Worm (Caenorhabditis elegans) whole organism, young adult: Measurements from ENCODE around the gene act-5.

ENCODE experiments used
- B0035.1 ChIP-seq: sonication (generic microtip); optimal IDR thresholded peaks from 2 replicates; lab custom pipeline; 2016; ENCODE audit warnings: missing genetic modification characterization, mild to moderate bottlenecking, missing compliant biosample characterization, missing genotype, missing genetic modification reagents
- D2030.7 ChIP-seq: fragments of 200-800 bp; sonication (Bioruptor generic); IDR thresholded peaks from 2 replicates; pipeline ENCODE4 v1.3.6; 2022; ENCODE audit warnings: missing genetic modification reagents, missing genetic modification characterization, missing compliant biosample characterization
- F23B12.7 ChIP-seq: sonication (generic microtip); optimal IDR thresholded peaks from 2 replicates; lab custom pipeline; 2017; ENCODE audit warnings: missing genetic modification characterization, mild to moderate bottlenecking, missing compliant biosample characterization, antibody characterized with exemption, moderate library complexity; ENCODE audit not compliant: insufficient read depth
- F52B5.7 ChIP-seq: sonication (generic microtip); optimal IDR thresholded peaks from 2 replicates; lab custom pipeline; 2016; ENCODE audit warnings: mild to moderate bottlenecking, missing genetic modification characterization, missing compliant biosample characterization
- K12H6.12 ChIP-seq: fragments of 200-800 bp; sonication (Bioruptor generic); optimal IDR thresholded peaks from 2 replicates; lab custom pipeline; 2018; ENCODE audit warnings: mild to moderate bottlenecking, missing genetic modification characterization, missing compliant biosample characterization
- T07F8.4 ChIP-seq: sonication (generic microtip); optimal IDR thresholded peaks from 2 replicates; lab custom pipeline; 2016; ENCODE audit warnings: mild to moderate bottlenecking, missing genetic modification characterization, moderate library complexity, missing compliant biosample characterization
- Y95B8A.8 ChIP-seq: fragments of 200-800 bp; sonication (Bioruptor generic); IDR thresholded peaks from 2 replicates; pipeline ENCODE4 v1.3.6; 2022; ENCODE audit warnings: missing genetic modification reagents, missing genetic modification characterization, missing compliant biosample characterization
- ZK185.1 ChIP-seq: sonication (generic microtip); optimal IDR thresholded peaks from 2 replicates; lab custom pipeline; 2016; ENCODE audit warnings: mild to moderate bottlenecking, missing genetic modification characterization, missing compliant biosample characterization; ENCODE audit not compliant: poor library complexity, severe bottlenecking
- akir-1 ChIP-seq: fragments of 200-800 bp; sonication (Bioruptor generic); optimal IDR thresholded peaks from 2 replicates; lab custom pipeline; 2018; ENCODE audit warnings: mild to moderate bottlenecking, missing genetic modification characterization, moderate library complexity, missing compliant biosample characterization
- ama-1 ChIP-seq, 3 experiments: fragments of 150-350 bp in 1 of 3; sonication (generic microtip) in 2 of 3; optimal IDR thresholded peaks; 2 replicates each; lab custom pipeline; 2014 to 2018; ENCODE audit warnings: missing biosample characterization in 2 of 3, missing genetic modification characterization in 2 of 3, missing genetic modification reagents in 2 of 3
- attf-3 ChIP-seq: fragments of 200-800 bp; sonication (Bioruptor generic); conservative IDR thresholded peaks from 2 replicates; pipeline ENCODE4 v1.3.6; 2022; ENCODE audit warnings: missing genetic modification reagents, missing genetic modification characterization, missing compliant biosample characterization
- bed-1 ChIP-seq: fragments of 200-800 bp; sonication (Bioruptor generic); IDR thresholded peaks from 2 replicates; pipeline ENCODE4 v1.3.6; 2022; ENCODE audit warnings: missing genetic modification reagents, missing genetic modification characterization, missing compliant biosample characterization
- bed-2 ChIP-seq: fragments of 200-800 bp; sonication (Bioruptor generic); IDR thresholded peaks from 2 replicates; pipeline ENCODE4 v1.3.6; 2022; ENCODE audit warnings: missing genetic modification reagents, missing genetic modification characterization, missing compliant biosample characterization
- cebp-2 ChIP-seq: fragments of 200-800 bp; sonication (Bioruptor generic); IDR thresholded peaks from 2 replicates; pipeline ENCODE4 v1.3.6; 2022; ENCODE audit warnings: missing genetic modification characterization, missing compliant biosample characterization
- ceh-100 ChIP-seq: fragments of 200-800 bp; sonication (Bioruptor generic); IDR thresholded peaks from 2 replicates; pipeline ENCODE4 v1.3.6; 2022; ENCODE audit warnings: missing genetic modification reagents, missing genetic modification characterization, missing compliant biosample characterization
- ceh-27 ChIP-seq: fragments of 200-800 bp; sonication (Bioruptor generic); optimal IDR thresholded peaks from 2 replicates; lab custom pipeline; 2018; ENCODE audit warnings: mild to moderate bottlenecking, missing genetic modification characterization, moderate library complexity, missing compliant biosample characterization
- ceh-79 ChIP-seq: sonication (generic microtip); optimal IDR thresholded peaks from 2 replicates; lab custom pipeline; 2017; ENCODE audit warnings: mild to moderate bottlenecking, missing genetic modification characterization, missing compliant biosample characterization
- chd-7 ChIP-seq: sonication (generic microtip); optimal IDR thresholded peaks from 2 replicates; lab custom pipeline; 2016; ENCODE audit warnings: mild to moderate bottlenecking, missing genetic modification characterization, moderate library complexity, missing compliant biosample characterization
- dox-1 ChIP-seq: fragments of 200-800 bp; sonication (Bioruptor generic); IDR thresholded peaks from 2 replicates; pipeline ENCODE4 v1.3.6; 2022; ENCODE audit warnings: missing genetic modification reagents, missing genetic modification characterization, missing compliant biosample characterization
- dpl-1 ChIP-seq: fragments of 150-350 bp; optimal IDR thresholded peaks from 2 replicates; lab custom pipeline; 2014; ENCODE audit warnings: missing biosample characterization, missing genetic modification reagents, missing genetic modification characterization
- gei-17 ChIP-seq: fragments of 200-800 bp; sonication (Bioruptor generic); optimal IDR thresholded peaks from 2 replicates; lab custom pipeline; 2018; ENCODE audit warnings: mild to moderate bottlenecking, missing genetic modification characterization, missing compliant biosample characterization
- him-1 ChIP-seq: sonication (generic microtip); optimal IDR thresholded peaks from 2 replicates; lab custom pipeline; 2016; ENCODE audit warnings: missing genotype, missing genetic modification reagents, missing genetic modification characterization, missing compliant biosample characterization
- hlh-12 ChIP-seq: sonication (generic microtip); optimal IDR thresholded peaks from 2 replicates; lab custom pipeline; 2016; ENCODE audit warnings: missing genetic modification characterization, missing compliant biosample characterization
- hlh-26 ChIP-seq: fragments of 200-800 bp; sonication (Bioruptor generic); conservative IDR thresholded peaks from 2 replicates; pipeline ENCODE4 v1.3.6; 2022; ENCODE audit warnings: missing genetic modification reagents, missing genetic modification characterization, missing compliant biosample characterization
- hmg-20 ChIP-seq: fragments of 200-800 bp; sonication (Bioruptor generic); IDR thresholded peaks from 2 replicates; pipeline ENCODE4 v1.3.6; 2022; ENCODE audit warnings: missing genetic modification reagents, missing genetic modification characterization, missing compliant biosample characterization
- hsf-1 ChIP-seq: fragments of 200-800 bp; sonication (Bioruptor generic); IDR thresholded peaks from 2 replicates; pipeline ENCODE4 v1.3.6; 2022; ENCODE audit warnings: missing genetic modification reagents, missing genetic modification characterization, missing compliant biosample characterization
- lag-1 ChIP-seq: fragments of 200-800 bp; sonication (Bioruptor generic); IDR thresholded peaks from 2 replicates; pipeline ENCODE4 v1.3.6; 2022; ENCODE audit warnings: missing genetic modification reagents, missing genetic modification characterization, missing compliant biosample characterization
- lin-26 ChIP-seq: fragments of 200-800 bp; sonication (Bioruptor generic); IDR thresholded peaks from 2 replicates; pipeline ENCODE4 v1.3.6; 2022; ENCODE audit warnings: missing genetic modification reagents, missing genetic modification characterization, missing compliant biosample characterization
- madf-6 ChIP-seq: fragments of 200-800 bp; sonication (Bioruptor generic); IDR thresholded peaks from 2 replicates; pipeline ENCODE4 v1.3.6; 2022; ENCODE audit warnings: missing genetic modification reagents, missing genetic modification characterization, missing compliant biosample characterization
- mcd-1 ChIP-seq: fragments of 200-800 bp; sonication (Bioruptor generic); IDR thresholded peaks from 2 replicates; pipeline ENCODE4 v1.3.6; 2022; ENCODE audit warnings: missing genetic modification reagents, missing genetic modification characterization, missing compliant biosample characterization
- mxl-1 ChIP-seq: sonication (generic microtip); optimal IDR thresholded peaks from 2 replicates; lab custom pipeline; 2016; ENCODE audit warnings: missing genetic modification characterization, missing compliant biosample characterization
- nfyb-1 ChIP-seq: fragments of 200-800 bp; sonication (Bioruptor generic); IDR thresholded peaks from 2 replicates; pipeline ENCODE4 v1.3.6; 2022; ENCODE audit warnings: missing genetic modification reagents, missing genetic modification characterization, missing compliant biosample characterization
- nhr-120 ChIP-seq: fragments of 200-800 bp; sonication (Bioruptor generic); IDR thresholded peaks from 2 replicates; pipeline ENCODE4 v1.3.6; 2022; ENCODE audit warnings: missing genetic modification characterization, missing compliant biosample characterization
- nhr-27 ChIP-seq: fragments of 200-800 bp; sonication (Bioruptor generic); optimal IDR thresholded peaks from 2 replicates; lab custom pipeline; 2018; ENCODE audit warnings: mild to moderate bottlenecking, missing genetic modification characterization, moderate library complexity, missing compliant biosample characterization
- rec-8 ChIP-seq, 2 experiments: sonication (generic microtip); optimal IDR thresholded peaks; 2 replicates each; lab custom pipeline; 2016; ENCODE audit warnings: mild to moderate bottlenecking in 2 of 2, missing genetic modification characterization in 2 of 2, missing genetic modification reagents in 2 of 2, missing genotype in 2 of 2, missing biosample characterization in 1 of 2, missing compliant biosample characterization in 1 of 2, moderate library complexity in 1 of 2
- repo-1 ChIP-seq: sonication (generic microtip); optimal IDR thresholded peaks from 2 replicates; lab custom pipeline; 2017; ENCODE audit warnings: mild to moderate bottlenecking, missing genetic modification characterization, missing compliant biosample characterization
- sdz-38 ChIP-seq: sonication (generic microtip); optimal IDR thresholded peaks from 2 replicates; lab custom pipeline; 2016; ENCODE audit warnings: missing genotype, missing genetic modification characterization, missing compliant biosample characterization
- snpc-1.1 ChIP-seq: sonication (generic microtip); optimal IDR thresholded peaks from 2 replicates; lab custom pipeline; 2017; ENCODE audit warnings: missing genetic modification characterization, mild to moderate bottlenecking, missing compliant biosample characterization, antibody characterized with exemption, moderate library complexity, missing genotype, missing genetic modification reagents; ENCODE audit not compliant: insufficient read depth
- somi-1 ChIP-seq: fragments of 200-800 bp; sonication (Bioruptor generic); optimal IDR thresholded peaks from 2 replicates; lab custom pipeline; 2018; ENCODE audit warnings: mild to moderate bottlenecking, missing genetic modification characterization, missing compliant biosample characterization
- sptf-2 ChIP-seq: fragments of 200-800 bp; sonication (Bioruptor generic); optimal IDR thresholded peaks from 2 replicates; lab custom pipeline; 2018; ENCODE audit warnings: mild to moderate bottlenecking, missing genetic modification characterization, missing compliant biosample characterization
- unc-130 ChIP-seq: sonication (generic microtip); optimal IDR thresholded peaks from 2 replicates; lab custom pipeline; 2016; ENCODE audit warnings: missing genetic modification reagents, missing genetic modification characterization, missing compliant biosample characterization
- xnd-1 ChIP-seq: sonication (generic microtip); optimal IDR thresholded peaks from 2 replicates; lab custom pipeline; 2016; ENCODE audit warnings: missing genotype, missing genetic modification reagents, missing genetic modification characterization, missing compliant biosample characterization
- ztf-22 ChIP-seq: fragments of 200-800 bp; sonication (Bioruptor generic); optimal IDR thresholded peaks from 2 replicates; lab custom pipeline; 2018; ENCODE audit warnings: mild to moderate bottlenecking, missing genetic modification characterization, moderate library complexity, missing compliant biosample characterization
- ztf-25 ChIP-seq: fragments of 200-800 bp; sonication (Bioruptor generic); IDR thresholded peaks from 2 replicates; pipeline ENCODE4 v1.3.6; 2022; ENCODE audit warnings: missing genetic modification reagents, missing genetic modification characterization, missing compliant biosample characterization
- ztf-26 ChIP-seq: sonication (generic microtip); optimal IDR thresholded peaks from 2 replicates; lab custom pipeline; 2017; ENCODE audit warnings: missing genetic modification characterization, missing compliant biosample characterization
- ztf-28 ChIP-seq: fragments of 200-800 bp; sonication (Bioruptor generic); IDR thresholded peaks from 2 replicates; pipeline ENCODE4 v1.3.6; 2022; ENCODE audit warnings: missing genetic modification reagents, missing genetic modification characterization, missing compliant biosample characterization
- ztf-3 ChIP-seq: fragments of 200-800 bp; sonication (Bioruptor generic); optimal IDR thresholded peaks from 2 replicates; lab custom pipeline; 2018; ENCODE audit warnings: mild to moderate bottlenecking, missing genetic modification characterization, missing compliant biosample characterization

act-5 gene

ce11 chrIII:13623014-13623413, 17.1 kb upstream of the act-5 start, which contains the start of gene mlc-5:
TSS of gene mlc-5 (plus strand) at chrIII:13623314.
- no peak for TF ChIP-seq hlh-26 (GFP tag; lab: Robert Waterston, UW)
- TF ChIP-seq bed-1 (GFP tag; lab: Robert Waterston, UW) = no peak
- TF ChIP-seq Y95B8A.8 (GFP tag; lab: Robert Waterston, UW) = no peak

- no peak for TF ChIP-seq lin-26 (GFP tag; lab: Robert Waterston, UW)
- peak; percentile 83 for TF ChIP-seq madf-6 (GFP tag; lab: Robert Waterston, UW)
- peak; percentile 47; the same call in 1 of the 2 replicates for TF ChIP-seq dox-1 (GFP tag; lab: Robert Waterston, UW)
- no peak for TF ChIP-seq B0035.1 (tag; lab: Kevin White, UChicago)
- TF ChIP-seq chd-7 = no peak
- TF ChIP-seq ztf-28 (GFP tag; lab: Robert Waterston, UW) = no peak
- peak; percentile 64 for TF ChIP-seq dpl-1 (GFP tag; lab: Kevin White, UChicago)
- 0 out of 2 replicates have a peak, but pooled peaks have one; percentile 26 for TF ChIP-seq mcd-1 (GFP tag; lab: Robert Waterston, UW)
- TF ChIP-seq repo-1 = no peak
- no peak for TF ChIP-seq bed-2
- no peak for TF ChIP-seq akir-1 (GFP tag; lab: Kevin White, UChicago)
- no peak for TF ChIP-seq sptf-2 (GFP tag; lab: Kevin White, UChicago)
- TF ChIP-seq attf-3 = no peak
- TF ChIP-seq nhr-27 = no peak
- TF ChIP-seq xnd-1 (tag; lab: Kevin White, UChicago) = peak; percentile 39
- no peak for TF ChIP-seq ceh-100 (GFP tag; lab: Robert Waterston, UW)
- TF ChIP-seq sdz-38 (tag; lab: Kevin White, UChicago) = no peak
- no peak for TF ChIP-seq lag-1
- TF ChIP-seq somi-1 (GFP tag; lab: Kevin White, UChicago) = no peak
- no peak for TF ChIP-seq K12H6.12
- TF ChIP-seq cebp-2 (GFP tag; lab: Robert Waterston, UW) = no peak
- TF ChIP-seq ama-1 (optimal IDR thresholded peaks at IDR 0.05; lab: Kevin White, UChicago) = no peak
- TF ChIP-seq ama-1 (GFP tag; optimal IDR thresholded peaks at IDR 0.05; lab: Kevin White, UChicago) = no peak
- TF ChIP-seq ZK185.1 (tag; lab: Kevin White, UChicago) = no peak
- peak; percentile 10 for TF ChIP-seq unc-130 (GFP tag; lab: Kevin White, UChicago)
- no peak for TF ChIP-seq rec-8 (tag; optimal IDR thresholded peaks at IDR 0.05; lab: Kevin White, UChicago)
- no peak for TF ChIP-seq hmg-20 (GFP tag; lab: Robert Waterston, UW)
- no peak for TF ChIP-seq snpc-1.1
- no peak for TF ChIP-seq mxl-1 (tag; lab: Kevin White, UChicago)
- no peak for TF ChIP-seq ceh-27 (GFP tag; lab: Kevin White, UChicago)
- TF ChIP-seq D2030.7 (GFP tag; lab: Robert Waterston, UW) = peak; percentile 71
- no peak for TF ChIP-seq ztf-3 (GFP tag; lab: Kevin White, UChicago)
- no peak for TF ChIP-seq F52B5.7 (tag; lab: Kevin White, UChicago)
- TF ChIP-seq ztf-26 (tag; lab: Kevin White, UChicago) = no peak
- no peak for TF ChIP-seq ztf-25
- no peak for TF ChIP-seq gei-17
- TF ChIP-seq nhr-120 (GFP tag; lab: Robert Waterston, UW) = no peak
- no peak for TF ChIP-seq ceh-79 (tag; lab: Kevin White, UChicago)
- TF ChIP-seq F23B12.7 (tag; lab: Kevin White, UChicago) = peak; percentile 77
- TF ChIP-seq nfyb-1 (GFP tag; lab: Robert Waterston, UW) = no peak
- no peak for TF ChIP-seq hlh-12 (tag; lab: Kevin White, UChicago)
- TF ChIP-seq T07F8.4 (tag; lab: Kevin White, UChicago) = no peak
- peak; percentile 93 for TF ChIP-seq hsf-1 (GFP tag; lab: Robert Waterston, UW)
- no peak for TF ChIP-seq him-1 (tag; lab: Kevin White, UChicago)
- no peak for TF ChIP-seq ztf-22 (GFP tag; lab: Kevin White, UChicago)
These were observed 16.4 kb upstream of the act-5 start, which contains the start of gene hip-1 for ce11 chrIII:13622268-13622667. TSS of gene hip-1 (minus strand) at chrIII:13622492.
